Fruit fly (Drosophila melanogaster): ENCODE measurements around the gene CG3349.

CG3349 gene

dm6 chr3L:14957033-14957328 lies 22.4 kb upstream of the CG3349 start:
- TF ChIP-seq ovo (GFP tag; optimal IDR thresholded peaks at IDR 0.05) (no peak), Clk (GFP tag; optimal IDR thresholded peaks at IDR 0.05) (no peak)

DNA sequence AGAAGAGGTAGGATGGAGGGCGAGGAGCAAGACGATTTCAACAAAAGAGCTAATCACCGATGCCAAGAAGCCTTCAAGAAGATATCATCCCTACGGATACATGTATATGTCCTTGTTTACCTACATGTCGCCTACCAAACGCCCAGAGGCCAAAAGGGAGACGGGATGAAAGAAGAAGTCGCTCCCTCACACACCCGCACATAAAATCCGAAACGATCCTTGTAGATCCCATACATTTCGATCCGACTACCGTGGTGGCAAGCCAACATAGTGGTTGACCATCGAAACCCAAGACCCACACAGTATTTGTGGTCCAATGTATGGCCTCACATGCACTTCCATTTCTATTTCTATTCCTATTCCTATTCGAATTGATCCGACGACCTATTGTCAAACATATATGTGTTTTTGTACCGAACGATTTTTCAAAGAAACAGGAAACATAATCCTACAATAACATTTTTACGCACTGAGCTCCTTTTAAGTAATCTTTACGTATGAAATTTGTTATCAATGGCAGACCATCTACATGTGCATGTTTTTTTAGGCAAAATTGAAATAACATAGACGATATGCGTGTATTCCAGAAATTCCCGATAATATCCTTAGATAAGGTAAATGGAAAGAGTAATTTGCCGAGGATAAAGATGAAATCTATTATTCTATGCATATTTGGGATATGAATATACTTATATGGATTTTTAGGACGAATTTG lies 20.6 kb upstream of the CG3349 start:
- no peak for TF ChIP-seq Mnt (GFP tag; optimal IDR thresholded peaks at IDR 0.05)
- no peak for TF ChIP-seq Clk (GFP tag; optimal IDR thresholded peaks at IDR 0.05)
- no peak for TF ChIP-seq toe (GFP tag; optimal IDR thresholded peaks at IDR 0.05)
- TF ChIP-seq cic (GFP tag; optimal IDR thresholded peaks at IDR 0.05), result no peak
- no peak for TF ChIP-seq CG5204 (GFP tag; optimal IDR thresholded peaks at IDR 0.05)
- no peak for TF ChIP-seq CG7101 (tag; optimal IDR thresholded peaks at IDR 0.05)
- no peak for TF ChIP-seq kay (GFP tag; ENCODE audit: borderline replicate concordance)

- no peak for TF ChIP-seq toe (GFP tag; optimal IDR thresholded peaks at IDR 0.05)
- no peak for TF ChIP-seq CG5204 (GFP tag; optimal IDR thresholded peaks at IDR 0.05)
- no peak for TF ChIP-seq CG7101 (tag; optimal IDR thresholded peaks at IDR 0.05)
- TF ChIP-seq pad (GFP tag; optimal IDR thresholded peaks at IDR 0.05), result no peak
- TF ChIP-seq CG1620 (GFP tag; optimal IDR thresholded peaks at IDR 0.05), result no peak
- no peak for TF ChIP-seq CG12768 (GFP tag; optimal IDR thresholded peaks at IDR 0.05)
- TF ChIP-seq cic (GFP tag; optimal IDR thresholded peaks at IDR 0.05), result no peak
- no peak for TF ChIP-seq kay (GFP tag; ENCODE audit: borderline replicate concordance)
- TF ChIP-seq Mnt (GFP tag; optimal IDR thresholded peaks at IDR 0.05), result no peak
- TF ChIP-seq cnc (optimal IDR thresholded peaks at IDR 0.05), result no peak
- TF ChIP-seq ovo (GFP tag; optimal IDR thresholded peaks at IDR 0.05), result no peak
- TF ChIP-seq bab1 (GFP tag; optimal IDR thresholded peaks at IDR 0.05), result no peak
- no peak for TF ChIP-seq Crg-1 (GFP tag; optimal IDR thresholded peaks at IDR 0.05)
- TF ChIP-seq tj (GFP tag; optimal IDR thresholded peaks at IDR 0.05), result no peak
- TF ChIP-seq CG11617 (GFP tag; optimal IDR thresholded peaks at IDR 0.05), result no peak
- TF ChIP-seq CG7045 (GFP tag; optimal IDR thresholded peaks at IDR 0.05), result no peak
- no peak for TF ChIP-seq Clk (GFP tag; optimal IDR thresholded peaks at IDR 0.05)
Observed at dm6 chr3L:14960549-14960948, 18.9 kb upstream of the CG3349 start.

- TF ChIP-seq pad (GFP tag; optimal IDR thresholded peaks at IDR 0.05) (no peak), Crg-1 (GFP tag; optimal IDR thresholded peaks at IDR 0.05) (no peak), tj (GFP tag; optimal IDR thresholded peaks at IDR 0.05) (no peak), Hr96 (GFP tag; optimal IDR thresholded peaks at IDR 0.05) (no peak)
Observed at dm6 chr3L:14961027-14961426, 18.4 kb upstream of the CG3349 start.

- no peak for TF ChIP-seq CG33017 (tag; optimal IDR thresholded peaks at IDR 0.05)
- TF ChIP-seq Crg-1 (GFP tag; optimal IDR thresholded peaks at IDR 0.05), result no peak
- TF ChIP-seq CG12768 (GFP tag; optimal IDR thresholded peaks at IDR 0.05), result no peak
- no peak for TF ChIP-seq Mnt (GFP tag; optimal IDR thresholded peaks at IDR 0.05)
- TF ChIP-seq cic (GFP tag; optimal IDR thresholded peaks at IDR 0.05), result no peak
- TF ChIP-seq tj (GFP tag; optimal IDR thresholded peaks at IDR 0.05), result no peak
- TF ChIP-seq pad (GFP tag; optimal IDR thresholded peaks at IDR 0.05), result no peak
Observed at dm6 chr3L:14962729-14963128, 16.7 kb upstream of the CG3349 start.

- TF ChIP-seq cnc (optimal IDR thresholded peaks at IDR 0.05) (no peak), CG1620 (GFP tag; optimal IDR thresholded peaks at IDR 0.05) (no peak), CG5204 (GFP tag; optimal IDR thresholded peaks at IDR 0.05) (no peak), ovo (GFP tag; optimal IDR thresholded peaks at IDR 0.05) (no peak), CG11617 (GFP tag; optimal IDR thresholded peaks at IDR 0.05) (no peak), Mnt (GFP tag; optimal IDR thresholded peaks at IDR 0.05) (no peak), CG14711 (tag; optimal IDR thresholded peaks at IDR 0.05) (no peak), cic (GFP tag; optimal IDR thresholded peaks at IDR 0.05) (no peak)
Observed at dm6 chr3L:14964862-14965261, 14.6 kb upstream of the CG3349 start.

- TF ChIP-seq CG5204 (GFP tag; optimal IDR thresholded peaks at IDR 0.05) (no peak), kay (GFP tag; ENCODE audit: borderline replicate concordance) (no peak)
Observed at dm6 chr3L:14966199-14966858, 13.1 kb upstream of the CG3349 start.

All from whole organism, adult.